Worm (Caenorhabditis elegans) whole organism, L4 larva: ENCODE data around the gene B0416.11.

ENCODE experiments used
- D1046.2 ChIP-seq: fragments of 200-800 bp; sonication (Bioruptor generic); IDR thresholded peaks from 2 replicates; pipeline ENCODE4 v1.3.6; 2022; ENCODE audit warnings: missing genetic modification characterization, missing compliant biosample characterization
- ama-1 ChIP-seq: fragments of 150-350 bp; optimal IDR thresholded peaks from 2 replicates; lab custom pipeline; 2014; ENCODE audit warnings: inconsistent platforms, mixed read lengths
- ces-1 ChIP-seq: fragments of 150-350 bp; sonication (generic microtip); optimal IDR thresholded peaks from 4 replicates; lab custom pipeline; 2014; ENCODE audit warnings: missing biosample characterization, missing genetic modification reagents, missing genetic modification characterization
- dpl-1 ChIP-seq: fragments of 150-350 bp; optimal IDR thresholded peaks from 2 replicates; lab custom pipeline; 2014; ENCODE audit warnings: missing biosample characterization, missing genetic modification reagents, missing genetic modification characterization
- lin-13 ChIP-seq: fragments of 150-350 bp; optimal IDR thresholded peaks from 2 replicates; lab custom pipeline; 2014; ENCODE audit warnings: missing biosample characterization, missing genetic modification reagents, missing genetic modification characterization
- nhr-237 ChIP-seq: sonication (generic microtip); optimal IDR thresholded peaks from 2 replicates; lab custom pipeline; 2017; ENCODE audit warnings: missing biosample characterization, missing genetic modification characterization
- nhr-6 ChIP-seq: fragments of 150-350 bp; optimal IDR thresholded peaks from 2 replicates; lab custom pipeline; 2014; ENCODE audit warnings: missing biosample characterization, missing genetic modification characterization
- sdz-12 ChIP-seq: fragments of 200-800 bp; sonication (Bioruptor generic); optimal IDR thresholded peaks from 2 replicates; lab custom pipeline; 2018; ENCODE audit warnings: mild to moderate bottlenecking, missing genetic modification characterization, missing compliant biosample characterization
- zag-1 ChIP-seq: fragments of 150-350 bp; optimal IDR thresholded peaks from 2 replicates; lab custom pipeline; 2014; ENCODE audit warnings: missing biosample characterization, missing genetic modification characterization
- ztf-11 ChIP-seq: fragments of 150-350 bp; optimal IDR thresholded peaks from 2 replicates; lab custom pipeline; 2014; ENCODE audit warnings: missing biosample characterization, missing genetic modification characterization

DNA sequence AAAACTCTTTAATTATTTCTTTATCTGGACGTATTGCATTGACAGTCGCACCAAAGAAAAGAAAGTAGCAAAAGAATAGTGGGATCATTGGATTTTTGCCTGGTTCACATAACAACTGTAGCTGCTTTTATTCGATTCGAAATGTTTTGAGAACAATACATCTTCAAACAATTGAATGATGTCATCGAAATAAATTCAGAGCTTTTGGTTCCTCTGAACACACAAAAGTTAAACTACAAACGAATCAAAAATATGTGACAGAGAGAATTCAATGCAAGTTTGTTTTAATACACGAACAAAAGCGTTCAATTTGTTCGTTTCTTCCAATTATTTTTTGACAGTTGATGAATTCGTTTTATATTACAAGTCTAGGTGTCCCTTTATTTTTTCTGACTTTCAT lies 28.3 kb upstream of the B0416.11 start, which contains the start of gene H29C22.1:
- TF ChIP-seq nhr-237 (tag; lab: Kevin White, UChicago) = no peak
- no peak for TF ChIP-seq dpl-1 (GFP tag; lab: Kevin White, UChicago)
- no peak for TF ChIP-seq D1046.2
- TF ChIP-seq ama-1 (lab: Kevin White, UChicago) = no peak
- no peak for TF ChIP-seq ztf-11 (tag; lab: Kevin White, UChicago)
- TF ChIP-seq zag-1 (tag; lab: Kevin White, UChicago) = no peak
- TF ChIP-seq sdz-12 (GFP tag; lab: Kevin White, UChicago) = no peak
- TF ChIP-seq nhr-6 (tag; lab: Kevin White, UChicago) = no peak
- no peak for TF ChIP-seq lin-13 (GFP tag; lab: Kevin White, UChicago)
- no peak for TF ChIP-seq ces-1 (GFP tag; lab: Kevin White, UChicago)
